Fruit fly (Drosophila melanogaster) whole organism, embryonic: ENCODE data around the gene Vps53.

Experiments used
- Abd-B ChIP-seq: fragments of 200-800 bp; sonication (Bioruptor generic); optimal IDR thresholded peaks from 2 replicates; lab custom pipeline; 2018; ENCODE audit warnings: missing biosample characterization, mild to moderate bottlenecking, missing genetic modification characterization, moderate library complexity
- Asciz ChIP-seq: fragments of 200-800 bp; sonication (Bioruptor generic); optimal IDR thresholded peaks from 2 replicates; lab custom pipeline; 2017; ENCODE audit warnings: missing biosample characterization, mild to moderate bottlenecking, missing genetic modification characterization, missing genetic modification reagents
- CG1024 ChIP-seq: fragments of 200-800 bp; sonication (Bioruptor generic); IDR thresholded peaks from 2 replicates; pipeline ENCODE4 v1.3.6; 2022; ENCODE audit warnings: missing biosample characterization, missing genetic modification characterization
- CG10565 ChIP-seq: fragments of 200-800 bp; sonication (Bioruptor generic); optimal IDR thresholded peaks from 3 replicates; lab custom pipeline; 2016; ENCODE audit warnings: missing biosample characterization, mild to moderate bottlenecking, missing genetic modification characterization
- CG11085 ChIP-seq: fragments of 200-800 bp; sonication (Bioruptor generic); IDR thresholded peaks from 2 replicates; pipeline ENCODE4 v1.3.6; 2022; ENCODE audit warnings: missing biosample characterization, missing genetic modification characterization
- CG11504 ChIP-seq: fragments of 200-800 bp; sonication (Bioruptor generic); optimal IDR thresholded peaks from 3 replicates; lab custom pipeline; 2019; ENCODE audit warnings: missing biosample characterization, mild to moderate bottlenecking, missing genetic modification characterization, moderate library complexity
- CG11560 ChIP-seq: fragments of 200-800 bp; sonication (Bioruptor generic); IDR thresholded peaks from 3 replicates; pipeline ENCODE4 v1.3.6; 2022; ENCODE audit warnings: missing biosample characterization, missing genetic modification characterization
- CG15479 ChIP-seq: fragments of 200-800 bp; sonication (Bioruptor generic); optimal IDR thresholded peaks from 3 replicates; lab custom pipeline; 2019; ENCODE audit warnings: missing biosample characterization, mild to moderate bottlenecking, missing genetic modification characterization, moderate library complexity
- CG17612 ChIP-seq: fragments of 200-800 bp; sonication (Bioruptor generic); IDR thresholded peaks from 2 replicates; pipeline ENCODE4 v1.3.6; 2022; ENCODE audit warnings: missing biosample characterization, missing genetic modification characterization
- CG17829 ChIP-seq: fragments of 200-800 bp; optimal IDR thresholded peaks from 2 replicates; lab custom pipeline; 2019; ENCODE audit warnings: missing biosample characterization, mild to moderate bottlenecking, missing genetic modification characterization, moderate library complexity
- CG18764 ChIP-seq: fragments of 200-800 bp; sonication (Bioruptor generic); optimal IDR thresholded peaks from 3 replicates; lab custom pipeline; 2016; ENCODE audit warnings: missing biosample characterization, missing genetic modification characterization
- CG2120 ChIP-seq: fragments of 200-800 bp; sonication (Bioruptor generic); optimal IDR thresholded peaks from 3 replicates; lab custom pipeline; 2016; ENCODE audit warnings: missing biosample characterization, missing genetic modification characterization
- CG2129 ChIP-seq: fragments of 200-800 bp; sonication (Bioruptor generic); IDR thresholded peaks from 2 replicates; pipeline ENCODE4 v1.3.6; 2022; ENCODE audit warnings: missing biosample characterization, missing genetic modification characterization; ENCODE audit not compliant: partially characterized antibody
- CG33557 ChIP-seq: fragments of 200-800 bp; sonication (Bioruptor generic); optimal IDR thresholded peaks from 2 replicates; lab custom pipeline; 2019; ENCODE audit warnings: missing biosample characterization, mild to moderate bottlenecking, missing genetic modification characterization, moderate library complexity
- CG42726 ChIP-seq: fragments of 200-800 bp; sonication (Bioruptor generic); IDR thresholded peaks from 2 replicates; pipeline ENCODE4 v1.3.6; 2022; ENCODE audit warnings: missing biosample characterization, missing genetic modification characterization; ENCODE audit not compliant: partially characterized antibody
- CG4617 ChIP-seq: fragments of 200-800 bp; sonication (Bioruptor generic); optimal IDR thresholded peaks from 3 replicates; lab custom pipeline; 2016; ENCODE audit warnings: missing biosample characterization, missing genetic modification characterization, borderline replicate concordance
- CG6254 ChIP-seq: fragments of 200-800 bp; sonication (Bioruptor generic); optimal IDR thresholded peaks from 3 replicates; lab custom pipeline; 2017; ENCODE audit warnings: mild to moderate bottlenecking, missing biosample characterization, missing genetic modification reagents, missing genetic modification characterization
- CG8359 ChIP-seq: fragments of 200-800 bp; sonication (Bioruptor generic); optimal IDR thresholded peaks from 2 replicates; lab custom pipeline; 2017; ENCODE audit warnings: missing biosample characterization, mild to moderate bottlenecking, missing genetic modification characterization, borderline replicate concordance
- CG9215 ChIP-seq: fragments of 200-800 bp; sonication (Bioruptor generic); IDR thresholded peaks from 2 replicates; pipeline ENCODE4 v1.3.6; 2022; ENCODE audit warnings: missing biosample characterization, missing genetic modification characterization
- Dll ChIP-seq: fragments of 200-800 bp; sonication (Bioruptor generic); IDR thresholded peaks from 4 replicates; pipeline ENCODE4 v1.3.6; 2022; ENCODE audit warnings: missing biosample characterization, missing genetic modification characterization; ENCODE audit not compliant: partially characterized antibody
- Hr39 ChIP-seq: fragments of >200 bp; optimal IDR thresholded peaks from 2 replicates; lab custom pipeline; 2017
- Hr78 ChIP-seq, 2 experiments: fragments of 200-800 bp in 1 of 2; fragments of >200 bp in 1 of 2; sonication (Bioruptor generic) in 1 of 2; optimal IDR thresholded peaks; 2 replicates each; lab custom pipeline; 2017 to 2019; ENCODE audit warnings: missing biosample characterization in 2 of 2, missing genetic modification characterization in 2 of 2, mild to moderate bottlenecking in 1 of 2, moderate library complexity in 1 of 2
- Lhr ChIP-seq: fragments of 200-800 bp; sonication (Bioruptor generic); optimal IDR thresholded peaks from 3 replicates; lab custom pipeline; 2017; ENCODE audit warnings: mild to moderate bottlenecking, missing biosample characterization, missing genetic modification reagents, missing genetic modification characterization
- Lpt ChIP-seq: fragments of >200 bp; optimal IDR thresholded peaks from 2 replicates; lab custom pipeline; 2018; ENCODE audit warnings: missing biosample characterization, missing genetic modification characterization
- Med ChIP-seq: fragments of 200-800 bp; sonication (Bioruptor generic); peaks from one replicate; lab custom pipeline; 2016; ENCODE audit warnings: missing biosample characterization, missing genetic modification characterization, mild to moderate bottlenecking, inconsistent platforms, moderate library complexity
- Sin3A ChIP-seq: fragments of >200 bp; optimal IDR thresholded peaks from 2 replicates; lab custom pipeline; 2018
- Trl ChIP-seq, 3 experiments: fragments of >200 bp in 2 of 3; fragments of 200-800 bp in 1 of 3; sonication (Bioruptor generic) in 1 of 3; optimal IDR thresholded peaks; 2 replicates in 1 of 3; 3 replicates in 2 of 3; lab custom pipeline; 2016 to 2017; ENCODE audit warnings: missing biosample characterization in 1 of 3, missing genetic modification characterization in 1 of 3
- cad ChIP-seq: fragments of >200 bp; optimal IDR thresholded peaks from 2 replicates; lab custom pipeline; 2017; ENCODE audit warnings: missing biosample characterization, missing genetic modification characterization
- cg ChIP-seq: fragments of 200-800 bp; sonication (Bioruptor generic); optimal IDR thresholded peaks from 3 replicates; lab custom pipeline; 2019; ENCODE audit warnings: missing biosample characterization, mild to moderate bottlenecking, missing genetic modification characterization, moderate library complexity
- chif ChIP-seq, 2 experiments: fragments of 200-800 bp; sonication (Bioruptor generic); optimal IDR thresholded peaks; 3 replicates each; lab custom pipeline; 2016; ENCODE audit warnings: missing biosample characterization in 2 of 2, missing genetic modification characterization in 2 of 2
- chinmo ChIP-seq: fragments of 200-800 bp; sonication (Bioruptor generic); IDR thresholded peaks from 4 replicates; pipeline ENCODE4 v1.3.6; 2022; ENCODE audit warnings: missing biosample characterization, missing genetic modification characterization; ENCODE audit not compliant: partially characterized antibody
- crc ChIP-seq: fragments of 200-800 bp; sonication (Bioruptor generic); optimal IDR thresholded peaks from 2 replicates; lab custom pipeline; 2016; ENCODE audit warnings: missing biosample characterization, missing genetic modification characterization
- ewg ChIP-seq: fragments of 200-800 bp; sonication (Bioruptor generic); optimal IDR thresholded peaks from 3 replicates; lab custom pipeline; 2017; ENCODE audit warnings: mild to moderate bottlenecking, missing biosample characterization, missing genetic modification reagents, missing genetic modification characterization
- exex ChIP-seq: fragments of 200-800 bp; sonication (Bioruptor generic); optimal IDR thresholded peaks from 4 replicates; lab custom pipeline; 2018; ENCODE audit warnings: missing biosample characterization, mild to moderate bottlenecking, missing genetic modification characterization, moderate library complexity
- fu2 ChIP-seq: fragments of 200-800 bp; sonication (Bioruptor generic); optimal IDR thresholded peaks from 2 replicates; lab custom pipeline; 2016; ENCODE audit warnings: missing biosample characterization, missing genetic modification characterization
- gro ChIP-seq: fragments of 200-800 bp; sonication (Bioruptor generic); optimal IDR thresholded peaks from 2 replicates; lab custom pipeline; 2016; ENCODE audit warnings: missing biosample characterization, missing genetic modification characterization
- kni ChIP-seq: fragments of 200-800 bp; sonication (Bioruptor generic); optimal IDR thresholded peaks from 3 replicates; lab custom pipeline; 2017; ENCODE audit warnings: mild to moderate bottlenecking, missing biosample characterization, missing genetic modification reagents, missing genetic modification characterization
- lov ChIP-seq, 2 experiments: fragments of 200-800 bp in 1 of 2; fragments of >200 bp in 1 of 2; sonication (Bioruptor generic) in 1 of 2; IDR thresholded peaks in 1 of 2; optimal IDR thresholded peaks in 1 of 2; 2 replicates in 1 of 2; 3 replicates in 1 of 2; pipeline versions ENCODE4 v1.3.6 to Lab custom; 2017 to 2022; ENCODE audit warnings: missing biosample characterization in 1 of 2, missing genetic modification characterization in 1 of 2
- row ChIP-seq: fragments of 200-800 bp; sonication (Bioruptor generic); IDR thresholded peaks from 3 replicates; pipeline ENCODE4 v1.3.6; 2022; ENCODE audit warnings: missing biosample characterization, missing genetic modification characterization
- sens ChIP-seq: fragments of 200-800 bp; sonication (Bioruptor generic); peaks from one replicate; lab custom pipeline; 2016; ENCODE audit warnings: missing biosample characterization, missing genetic modification characterization
- slbo ChIP-seq: fragments of 200-800 bp; sonication (Bioruptor generic); IDR thresholded peaks from 2 replicates; pipeline ENCODE4 v1.3.6; 2022; ENCODE audit warnings: missing biosample characterization, missing genetic modification characterization
- tll ChIP-seq, 2 experiments: fragments of 200-800 bp in 1 of 2; fragments of >200 bp in 1 of 2; sonication (Bioruptor generic) in 1 of 2; optimal IDR thresholded peaks; 2 replicates each; lab custom pipeline; 2017 to 2019; ENCODE audit warnings: missing biosample characterization in 2 of 2, missing genetic modification characterization in 2 of 2, mild to moderate bottlenecking in 1 of 2, moderate library complexity in 1 of 2
- twi ChIP-seq: fragments of 200-800 bp; optimal IDR thresholded peaks from 2 replicates; lab custom pipeline; 2019; ENCODE audit warnings: missing biosample characterization, mild to moderate bottlenecking, missing genetic modification characterization, moderate library complexity
- vvl ChIP-seq: fragments of 200-800 bp; sonication (Bioruptor generic); IDR thresholded peaks from 2 replicates; pipeline ENCODE4 v1.3.6; 2022; ENCODE audit warnings: missing biosample characterization, missing genetic modification characterization
- zen ChIP-seq: fragments of 200-800 bp; sonication (Bioruptor generic); optimal IDR thresholded peaks from 3 replicates; lab custom pipeline; 2018; ENCODE audit warnings: missing biosample characterization, mild to moderate bottlenecking, missing genetic modification characterization, moderate library complexity

Vps53 gene

dm6 chr2L:4368553-4369268 lies 17.2 kb downstream of the Vps53 start (continued):
- TF ChIP-seq CG6254 (GFP tag; lab: Kevin White, UChicago) (no peak), exex (no peak), gro (no peak), CG10565 (GFP tag; lab: Kevin White, UChicago) (no peak), Abd-B (no peak), Asciz (GFP tag; lab: Kevin White, UChicago) (no peak)

- peak; percentile 95 for TF ChIP-seq CG15479
- TF ChIP-seq zen, result peak; percentile 88
- TF ChIP-seq CG33557, result no peak
- TF ChIP-seq tll (GFP tag; optimal IDR thresholded peaks at IDR 0.05; lab: Kevin White, UChicago), result peak in 1 of 2 experiments; percentile 86
- no peak for TF ChIP-seq lov (optimal IDR thresholded peaks at IDR 0.05; lab: Kevin White, UChicago)
- TF ChIP-seq lov (GFP tag; IDR thresholded peaks at IDR 0.05; lab: Robert Waterston, UW), result no peak
- peak; percentile 68 for TF ChIP-seq cad (GFP tag; lab: Kevin White, UChicago)
- no peak for TF ChIP-seq CG10565 (GFP tag; lab: Kevin White, UChicago)
- TF ChIP-seq twi (tag; lab: Kevin White, UChicago), result peak; percentile 88
Measured at dm6 chr2L:4366652-4367051, 19.2 kb downstream of the Vps53 start.

- no peak for TF ChIP-seq Lpt (GFP tag; lab: Kevin White, UChicago)
- TF ChIP-seq CG2129 (GFP tag; lab: Robert Waterston, UW), result no peak
- TF ChIP-seq zen, result no peak
- TF ChIP-seq CG18764, result no peak
- TF ChIP-seq chinmo (GFP tag; lab: Robert Waterston, UW), result 0 out of 4 replicates have a peak, but pooled peaks have one; percentile 59
- TF ChIP-seq vvl (GFP tag; lab: Robert Waterston, UW), result peak; percentile 52; the same call in 1 of the 2 replicates
- no peak for TF ChIP-seq Hr39 (lab: Kevin White, UChicago)
- no peak for TF ChIP-seq CG17829 (tag; lab: Kevin White, UChicago)
- peak in 1 of 2 experiments; percentile 57 for TF ChIP-seq Hr78 (GFP tag; optimal IDR thresholded peaks at IDR 0.05; lab: Kevin White, UChicago)
- TF ChIP-seq Med (GFP tag; lab: Kevin White, UChicago), result peak; percentile 2
- TF ChIP-seq CG1024, result no peak
- no peak for TF ChIP-seq chif (GFP tag; optimal IDR thresholded peaks at IDR 0.05; lab: Kevin White, UChicago)
- no peak for TF ChIP-seq row
- TF ChIP-seq CG11085, result no peak
- TF ChIP-seq Lhr (GFP tag; lab: Kevin White, UChicago), result no peak
- TF ChIP-seq CG42726 (GFP tag; lab: Robert Waterston, UW), result no peak
- TF ChIP-seq fu2 (GFP tag; lab: Kevin White, UChicago), result no peak
- TF ChIP-seq ewg, result no peak
- TF ChIP-seq CG2120 (GFP tag; lab: Kevin White, UChicago), result no peak
- TF ChIP-seq sens (GFP tag; lab: Kevin White, UChicago), result peak; percentile 73
- TF ChIP-seq CG9215 (GFP tag; lab: Robert Waterston, UW), result no peak
- no peak for TF ChIP-seq CG6254 (GFP tag; lab: Kevin White, UChicago)
- TF ChIP-seq CG11560 (tag; lab: Robert Waterston, UW), result no peak
- no peak for TF ChIP-seq Sin3A (lab: Kevin White, UChicago)
- TF ChIP-seq Dll, result no peak
- no peak for TF ChIP-seq CG8359
- no peak for TF ChIP-seq cg (GFP tag; lab: Kevin White, UChicago)
- no peak for TF ChIP-seq crc (GFP tag; lab: Kevin White, UChicago)
- TF ChIP-seq kni (GFP tag; lab: Kevin White, UChicago), result peak; percentile 88
- TF ChIP-seq CG4617 (GFP tag; lab: Kevin White, UChicago), result no peak
- TF ChIP-seq CG11504 (tag; lab: Kevin White, UChicago), result no peak
- TF ChIP-seq CG17612 (GFP tag; lab: Robert Waterston, UW), result 0 out of 2 replicates have a peak, but pooled peaks have one; percentile 29
- TF ChIP-seq Trl (optimal IDR thresholded peaks at IDR 0.05; lab: Kevin White, UChicago), result no peak
- no peak for TF ChIP-seq Trl (GFP tag; optimal IDR thresholded peaks at IDR 0.05; lab: Kevin White, UChicago)
- TF ChIP-seq slbo (GFP tag; lab: Robert Waterston, UW), result no peak
Measured at dm6 chr2L:4365792-4366326, 20.0 kb downstream of the Vps53 start.
